Fruit fly (Drosophila melanogaster): ENCODE results near the gene mthl15.

DNA sequence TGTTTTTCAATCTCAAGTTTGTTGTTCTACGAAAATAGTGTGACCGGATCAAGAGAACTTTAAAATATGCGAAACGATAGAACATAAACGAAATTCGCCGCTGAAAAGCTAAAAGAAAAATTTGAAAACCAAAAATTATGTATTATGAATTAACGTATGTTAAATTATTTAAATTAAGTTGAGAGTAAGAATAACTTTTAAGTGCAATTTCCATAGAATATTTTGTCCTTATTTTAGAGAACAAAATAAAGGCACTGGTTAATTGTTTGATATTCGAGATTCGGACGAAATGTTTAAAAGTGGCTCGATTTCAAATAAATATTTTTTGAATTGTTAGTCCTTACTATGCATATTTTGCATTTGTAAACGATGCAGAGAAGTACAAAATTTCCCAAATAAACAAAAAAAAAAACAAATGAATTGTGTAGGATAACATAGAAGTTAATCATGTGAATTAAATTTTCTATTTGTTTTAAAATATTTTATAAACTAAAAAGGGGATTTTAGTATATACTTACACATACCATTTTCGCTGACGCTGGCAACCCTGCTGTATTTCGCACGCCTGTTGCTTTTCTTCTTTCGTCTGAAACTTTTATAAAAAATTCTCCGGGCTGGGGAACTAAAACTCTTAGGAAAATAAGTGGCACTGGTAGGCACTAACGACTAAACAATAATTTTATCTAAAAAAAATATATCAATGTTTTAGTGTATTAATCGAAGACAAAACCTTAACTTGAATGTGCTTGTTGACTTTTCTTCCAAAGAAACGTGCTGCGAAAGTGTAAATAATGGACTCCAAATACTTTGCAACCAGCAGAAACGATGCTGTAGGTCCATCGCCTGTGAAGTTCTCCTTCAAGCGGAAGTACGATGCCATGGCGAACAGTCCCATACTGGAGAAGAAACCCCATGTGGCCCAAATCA lies 27.2 kb downstream of the mthl15 start, which contains the start of the genes CG5727 and ath:
- TF ChIP-seq Mnt (GFP tag; optimal IDR thresholded peaks at IDR 0.05) (peak; percentile 15), CG11617 (GFP tag; optimal IDR thresholded peaks at IDR 0.05) (peak; percentile 21), CG14711 (tag; optimal IDR thresholded peaks at IDR 0.05) (peak; percentile 85), toe (GFP tag; optimal IDR thresholded peaks at IDR 0.05) (no peak), Hr96 (GFP tag; optimal IDR thresholded peaks at IDR 0.05) (no peak), Crg-1 (GFP tag; optimal IDR thresholded peaks at IDR 0.05) (peak; percentile 11), ovo (GFP tag; optimal IDR thresholded peaks at IDR 0.05) (no peak)
